Worm (Caenorhabditis elegans) whole organism, L4 larva: ENCODE results near the gene acr-7.
A peak's percentile ranks its signal among the peaks of the same experiment; 100 is the strongest.

ENCODE experiments used
- aha-1 ChIP-seq: fragments of 150-350 bp; peaks from one replicate; lab custom pipeline; 2014; ENCODE audit warnings: missing biosample characterization, missing genetic modification characterization
- ceh-82 ChIP-seq: sonication (generic microtip); optimal IDR thresholded peaks from 2 replicates; lab custom pipeline; 2017; ENCODE audit warnings: missing biosample characterization, missing genetic modification characterization
- dpl-1 ChIP-seq: fragments of 150-350 bp; optimal IDR thresholded peaks from 2 replicates; lab custom pipeline; 2014; ENCODE audit warnings: missing biosample characterization, missing genetic modification reagents, missing genetic modification characterization
- nhr-237 ChIP-seq: sonication (generic microtip); optimal IDR thresholded peaks from 2 replicates; lab custom pipeline; 2017; ENCODE audit warnings: missing biosample characterization, missing genetic modification characterization
- nhr-76 ChIP-seq: fragments of 150-350 bp; optimal IDR thresholded peaks from 2 replicates; lab custom pipeline; 2014; ENCODE audit warnings: missing biosample characterization, missing genetic modification characterization
- skn-1 ChIP-seq: fragments of 150-350 bp; optimal IDR thresholded peaks from 2 replicates; lab custom pipeline; 2014; ENCODE audit warnings: missing biosample characterization, missing genetic modification characterization
- unc-62 ChIP-seq, 3 experiments: fragments of 150-350 bp in 1 of 3; sonication (generic microtip); optimal IDR thresholded peaks in 2 of 3; peaks in 1 of 3; 1 replicate in 1 of 3; 2 replicates in 2 of 3; lab custom pipeline; 2014 to 2017; ENCODE audit warnings: missing biosample characterization in 3 of 3, missing genetic modification characterization in 3 of 3, missing genetic modification reagents in 3 of 3, missing genotype in 1 of 3

ce11 chrII:7895190-7895589 is 45.6 kb upstream of the acr-7 start:
- no peak for TF ChIP-seq skn-1 (tag; lab: Kevin White, UChicago)
- TF ChIP-seq nhr-76 (tag; lab: Kevin White, UChicago) = no peak
- TF ChIP-seq ceh-82 (tag; lab: Kevin White, UChicago) = no peak
- no peak for TF ChIP-seq nhr-237 (tag; lab: Kevin White, UChicago)
- no peak for TF ChIP-seq dpl-1
- peak in 1 of 2 experiments; percentile 98 for TF ChIP-seq unc-62 (GFP tag; optimal IDR thresholded peaks at IDR 0.05 in 1 of 2; lab: Kevin White, UChicago)
- TF ChIP-seq unc-62 (tag; optimal IDR thresholded peaks at IDR 0.05; lab: Kevin White, UChicago) = no peak
- no peak for TF ChIP-seq aha-1 (tag; lab: Kevin White, UChicago)
